Fruit fly (Drosophila melanogaster): ENCODE results near the gene rho.
A peak's percentile ranks its signal among the peaks of the same experiment; 100 is the strongest.

dm6 chr3L:1496408-1496807 lies 32.8 kb downstream of the rho start, which contains the start of gene CG12084:
- TF ChIP-seq CG33017 (tag; optimal IDR thresholded peaks at IDR 0.05) = no peak
- no peak for TF ChIP-seq toe (GFP tag; optimal IDR thresholded peaks at IDR 0.05)
- TF ChIP-seq pad (GFP tag; optimal IDR thresholded peaks at IDR 0.05) = no peak
- TF ChIP-seq kay (GFP tag; ENCODE audit: borderline replicate concordance) = no peak
- TF ChIP-seq CG5204 (GFP tag; optimal IDR thresholded peaks at IDR 0.05) = no peak
- no peak for TF ChIP-seq tj (GFP tag; optimal IDR thresholded peaks at IDR 0.05)
- no peak for TF ChIP-seq Hr96 (GFP tag; optimal IDR thresholded peaks at IDR 0.05)
- peak; percentile 40 for TF ChIP-seq bab1 (GFP tag; optimal IDR thresholded peaks at IDR 0.05)
